Worm (Caenorhabditis elegans): ENCODE data around the gene ZC178.2.

The ZC178.2 gene

ce11 chrV:8711910-8712309 lies at the start of gene ZC178.2:
TSS of gene ZC178.2 (minus strand) at chrV:8712010.
- TF ChIP-seq syd-9 (tag; optimal IDR thresholded peaks at IDR 0.05) = no peak
- TF ChIP-seq dve-1 (tag; optimal IDR thresholded peaks at IDR 0.05) = no peak
- no peak for TF ChIP-seq ceh-9 (tag; optimal IDR thresholded peaks at IDR 0.05)
- no peak for TF ChIP-seq C38D4.7 (GFP tag; optimal IDR thresholded peaks at IDR 0.05)
- TF ChIP-seq sox-2 (GFP tag; IDR thresholded peaks at IDR 0.05) = no peak
- TF ChIP-seq madf-2 (tag; optimal IDR thresholded peaks at IDR 0.05) = no peak
- TF ChIP-seq F13H6.1 (tag; optimal IDR thresholded peaks at IDR 0.05) = no peak
- TF ChIP-seq hlh-30 (tag; optimal IDR thresholded peaks at IDR 0.05; ENCODE audit: insufficient read depth) = no peak
- no peak for TF ChIP-seq ceh-30 (tag; optimal IDR thresholded peaks at IDR 0.05)
- no peak for TF ChIP-seq ceh-2 (tag; optimal IDR thresholded peaks at IDR 0.05)
- TF ChIP-seq C08G9.2 (tag; optimal IDR thresholded peaks at IDR 0.05) = no peak

- TF ChIP-seq ztf-16 (tag; optimal IDR thresholded peaks at IDR 0.05) (no peak), hlh-15 (tag; optimal IDR thresholded peaks at IDR 0.05) (no peak), hlh-13 (GFP tag; optimal IDR thresholded peaks at IDR 0.05) (no peak), che-1 (tag; optimal IDR thresholded peaks at IDR 0.05) (no peak)
Observed at ce11 chrV:8760416-8760815, 48.6 kb upstream of the ZC178.2 start, which contains the start of gene ddn-1. TSS of gene ddn-1 (minus strand) at chrV:8760516.

- TF ChIP-seq unc-3 (GFP tag; conservative IDR thresholded peaks at IDR 0.05) = no peak
- no peak for TF ChIP-seq unc-3 (tag; optimal IDR thresholded peaks at IDR 0.05)
- no peak for TF ChIP-seq hlh-6 (tag; optimal IDR thresholded peaks at IDR 0.05)
- TF ChIP-seq madf-2 (tag; optimal IDR thresholded peaks at IDR 0.05) = no peak
- no peak for TF ChIP-seq mec-3 (tag; optimal IDR thresholded peaks at IDR 0.05; ENCODE audit: borderline replicate concordance)
- TF ChIP-seq nhr-11 (tag; optimal IDR thresholded peaks at IDR 0.05) = no peak
- TF ChIP-seq ztf-16 (tag; optimal IDR thresholded peaks at IDR 0.05) = no peak
- no peak for TF ChIP-seq fkh-6 (tag; optimal IDR thresholded peaks at IDR 0.05)
- TF ChIP-seq pha-2 (tag; optimal IDR thresholded peaks at IDR 0.05) = no peak
- no peak for TF ChIP-seq ceh-22 (tag; optimal IDR thresholded peaks at IDR 0.05)
Observed at ce11 chrV:8758618-8759017, 46.8 kb upstream of the ZC178.2 start, which contains the start of gene B0507.7. TSS of gene B0507.7 (minus strand) at chrV:8758718.

- no peak for TF ChIP-seq hlh-15 (tag; optimal IDR thresholded peaks at IDR 0.05)
- TF ChIP-seq npax-4 (tag; optimal IDR thresholded peaks at IDR 0.05) = no peak
- TF ChIP-seq ceh-45 (GFP tag; IDR thresholded peaks at IDR 0.05) = no peak
- TF ChIP-seq pqm-1 (tag; optimal IDR thresholded peaks at IDR 0.05) = no peak
- TF ChIP-seq hlh-8 (tag; optimal IDR thresholded peaks at IDR 0.05) = no peak
Observed at ce11 chrV:8754670-8755069, 42.9 kb upstream of the ZC178.2 start, which contains the start of gene B0507.4. TSS of gene B0507.4 (plus strand) at chrV:8754970.

- TF ChIP-seq ama-1 (optimal IDR thresholded peaks at IDR 0.05) (no peak), gmeb-2 (tag; optimal IDR thresholded peaks at IDR 0.05) (no peak), nhr-11 (tag; optimal IDR thresholded peaks at IDR 0.05) (no peak), pat-9 (tag; optimal IDR thresholded peaks at IDR 0.05) (no peak), ceh-14 (tag; optimal IDR thresholded peaks at IDR 0.05) (no peak), syd-9 (tag; optimal IDR thresholded peaks at IDR 0.05) (no peak), unc-86 (tag; optimal IDR thresholded peaks at IDR 0.05) (no peak), pha-2 (tag; optimal IDR thresholded peaks at IDR 0.05) (no peak), K02D7.2 (tag; optimal IDR thresholded peaks at IDR 0.05) (no peak), unc-42 (tag; optimal IDR thresholded peaks at IDR 0.05) (no peak), pha-4 (tag; optimal IDR thresholded peaks at IDR 0.05) (no peak), ref-2 (tag; optimal IDR thresholded peaks at IDR 0.05) (no peak), ceh-6 (GFP tag; optimal IDR thresholded peaks at IDR 0.05) (no peak), ceh-22 (tag; optimal IDR thresholded peaks at IDR 0.05) (no peak), unc-55 (GFP tag; optimal IDR thresholded peaks at IDR 0.05) (no peak), zip-5 (tag; optimal IDR thresholded peaks at IDR 0.05) (no peak), eyg-1 (tag; optimal IDR thresholded peaks at IDR 0.05) (no peak), T23F11.4 (GFP tag; optimal IDR thresholded peaks at IDR 0.05) (no peak), C38D4.7 (GFP tag; optimal IDR thresholded peaks at IDR 0.05) (no peak), npax-4 (tag; optimal IDR thresholded peaks at IDR 0.05) (no peak)
Observed at ce11 chrV:8753395-8753794, 41.6 kb upstream of the ZC178.2 start, which contains the start of gene B0507.5. TSS of gene B0507.5 (plus strand) at chrV:8753695.

Measured in whole organism, late embryonic.